Fruit fly (Drosophila melanogaster) whole organism, adult: ENCODE data around the gene CG42650.

Source experiments
- CG11617 ChIP-seq: fragments of 200-800 bp; sonication (Bioruptor generic); optimal IDR thresholded peaks from 2 replicates; lab custom pipeline; 2017; ENCODE audit warnings: mild to moderate bottlenecking, missing biosample characterization, missing genetic modification reagents, missing genetic modification characterization
- CG14711 ChIP-seq: fragments of 200-800 bp; sonication (Bioruptor generic); optimal IDR thresholded peaks from 2 replicates; lab custom pipeline; 2018; ENCODE audit warnings: missing biosample characterization, mild to moderate bottlenecking, missing genetic modification characterization, moderate library complexity
- CG33017 ChIP-seq: fragments of 200-800 bp; sonication (Bioruptor generic); optimal IDR thresholded peaks from 2 replicates; lab custom pipeline; 2018; ENCODE audit warnings: missing biosample characterization, mild to moderate bottlenecking, missing genetic modification characterization, moderate library complexity
- CG5204 ChIP-seq: fragments of 200-800 bp; sonication (Bioruptor generic); optimal IDR thresholded peaks from 2 replicates; lab custom pipeline; 2016; ENCODE audit warnings: missing biosample characterization, missing genetic modification characterization
- Clk ChIP-seq: fragments of 200-800 bp; sonication (Bioruptor generic); optimal IDR thresholded peaks from 2 replicates; lab custom pipeline; 2017; ENCODE audit warnings: missing biosample characterization, missing genetic modification characterization
- Crg-1 ChIP-seq: fragments of 200-800 bp; sonication (Bioruptor generic); optimal IDR thresholded peaks from 2 replicates; lab custom pipeline; 2016; ENCODE audit warnings: missing biosample characterization, missing genetic modification characterization
- Hr96 ChIP-seq: fragments of 200-800 bp; sonication (Bioruptor generic); optimal IDR thresholded peaks from 2 replicates; lab custom pipeline; 2016; ENCODE audit warnings: missing biosample characterization, missing genetic modification characterization
- Mnt ChIP-seq: fragments of 200-800 bp; sonication (Bioruptor generic); optimal IDR thresholded peaks from 2 replicates; lab custom pipeline; 2016; ENCODE audit warnings: missing biosample characterization, mild to moderate bottlenecking, missing genetic modification characterization
- cic ChIP-seq: fragments of 200-800 bp; sonication (Bioruptor generic); optimal IDR thresholded peaks from 2 replicates; lab custom pipeline; 2017; ENCODE audit warnings: missing biosample characterization, mild to moderate bottlenecking, missing genetic modification characterization, moderate library complexity
- ovo ChIP-seq: fragments of 200-800 bp; sonication (Bioruptor generic); optimal IDR thresholded peaks from 2 replicates; lab custom pipeline; 2016; ENCODE audit warnings: missing biosample characterization, missing genetic modification characterization
- pad ChIP-seq: fragments of 200-800 bp; sonication (Bioruptor generic); optimal IDR thresholded peaks from 3 replicates; lab custom pipeline; 2017; ENCODE audit warnings: missing biosample characterization, missing genetic modification characterization, mild to moderate bottlenecking, moderate library complexity, missing genetic modification reagents
- tj ChIP-seq: fragments of 200-800 bp; sonication (Bioruptor generic); optimal IDR thresholded peaks from 3 replicates; lab custom pipeline; 2017; ENCODE audit warnings: missing biosample characterization, mild to moderate bottlenecking, missing genetic modification characterization, moderate library complexity
- toe ChIP-seq: fragments of 200-800 bp; sonication (Bioruptor generic); optimal IDR thresholded peaks from 2 replicates; lab custom pipeline; 2016; ENCODE audit warnings: missing biosample characterization, missing genetic modification characterization

- TF ChIP-seq CG14711 (tag; lab: Kevin White, UChicago) (no peak), Hr96 (GFP tag; lab: Kevin White, UChicago) (no peak), Clk (GFP tag; lab: Kevin White, UChicago) (no peak), CG33017 (no peak), Mnt (no peak), CG5204 (GFP tag; lab: Kevin White, UChicago) (no peak), cic (GFP tag; lab: Kevin White, UChicago) (no peak), ovo (GFP tag; lab: Kevin White, UChicago) (no peak), tj (GFP tag; lab: Kevin White, UChicago) (no peak), pad (GFP tag; lab: Kevin White, UChicago) (no peak), Crg-1 (GFP tag; lab: Kevin White, UChicago) (no peak), toe (GFP tag; lab: Kevin White, UChicago) (no peak), CG11617 (GFP tag; lab: Kevin White, UChicago) (no peak)
Observed at dm6 chr3R:7362023-7362422, 29.2 kb upstream of the CG42650 start, which contains the start of gene CG17944.
